Worm (Caenorhabditis elegans): ENCODE measurements around the gene mam-3.

DNA sequence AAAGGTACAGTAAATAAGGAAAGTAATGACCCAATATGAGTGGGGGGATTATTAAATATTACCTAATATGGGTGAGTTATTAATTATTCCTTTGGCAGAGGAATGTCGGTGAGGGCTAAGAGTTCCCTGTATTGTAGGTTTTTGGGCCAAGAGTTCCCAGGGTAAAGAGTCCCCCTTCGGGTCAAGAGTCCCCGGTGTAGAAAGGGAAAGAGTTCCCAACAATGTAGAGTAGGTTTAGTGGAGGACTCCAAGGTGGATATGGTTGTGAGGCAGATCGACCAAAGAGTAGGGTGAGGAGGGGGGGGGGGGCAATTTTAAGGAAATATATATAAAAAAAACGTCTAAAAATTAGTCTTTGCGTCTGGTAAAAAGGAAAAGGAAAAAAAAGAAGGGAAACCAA lies 11.7 kb upstream of the mam-3 start:
- TF ChIP-seq nhr-11 (tag; optimal IDR thresholded peaks at IDR 0.05) (no peak), unc-62 (GFP tag; optimal IDR thresholded peaks at IDR 0.05) (no peak), hmg-11 (tag; optimal IDR thresholded peaks at IDR 0.05) (no peak), nhr-25 (tag; optimal IDR thresholded peaks at IDR 0.05) (no peak), unc-39 (tag; optimal IDR thresholded peaks at IDR 0.05) (no peak), fos-1 (tag; optimal IDR thresholded peaks at IDR 0.05) (no peak), ZK546.5 (tag; optimal IDR thresholded peaks at IDR 0.05) (no peak), snpc-4 (tag; optimal IDR thresholded peaks at IDR 0.05) (no peak)

All from whole organism, L3 larva.